Fruit fly (Drosophila melanogaster) whole organism, embryonic: Measurements from ENCODE around the gene Vps13D.

Experiments used
- Atf-2 ChIP-seq: fragments of 200-800 bp; sonication (Bioruptor generic); optimal IDR thresholded peaks from 2 replicates; lab custom pipeline; 2016; ENCODE audit warnings: missing biosample characterization, missing genetic modification characterization
- Atf3 ChIP-seq: fragments of 200-800 bp; sonication (Bioruptor generic); optimal IDR thresholded peaks from 3 replicates; lab custom pipeline; 2016; ENCODE audit warnings: missing biosample characterization, missing genetic modification characterization
- BtbVII ChIP-seq: fragments of 200-800 bp; sonication (Bioruptor generic); optimal IDR thresholded peaks from 3 replicates; lab custom pipeline; 2017; ENCODE audit warnings: missing biosample characterization, mild to moderate bottlenecking, missing genetic modification characterization
- C15 ChIP-seq: fragments of 200-800 bp; sonication (Bioruptor generic); IDR thresholded peaks from 3 replicates; pipeline ENCODE4 v1.3.6; 2022; ENCODE audit warnings: missing biosample characterization, missing genetic modification characterization
- CG1024 ChIP-seq: fragments of 200-800 bp; sonication (Bioruptor generic); IDR thresholded peaks from 2 replicates; pipeline ENCODE4 v1.3.6; 2022; ENCODE audit warnings: missing biosample characterization, missing genetic modification characterization
- CG12391 ChIP-seq: fragments of 200-800 bp; sonication (Bioruptor generic); optimal IDR thresholded peaks from 3 replicates; lab custom pipeline; 2018; ENCODE audit warnings: missing biosample characterization, mild to moderate bottlenecking, missing genetic modification characterization, moderate library complexity
- CG12769 ChIP-seq: fragments of 200-800 bp; sonication (Bioruptor generic); optimal IDR thresholded peaks from 2 replicates; lab custom pipeline; 2019; ENCODE audit warnings: missing biosample characterization, mild to moderate bottlenecking, missing genetic modification characterization, moderate library complexity
- CG13123 ChIP-seq: fragments of 200-800 bp; sonication (Bioruptor generic); optimal IDR thresholded peaks from 2 replicates; lab custom pipeline; 2016; ENCODE audit warnings: missing biosample characterization, missing genetic modification characterization
- CG14441 ChIP-seq: fragments of 200-800 bp; sonication (Bioruptor generic); IDR thresholded peaks from 2 replicates; pipeline ENCODE4 v1.3.6; 2022; ENCODE audit warnings: missing biosample characterization, missing genetic modification characterization
- CG17829 ChIP-seq: fragments of 200-800 bp; optimal IDR thresholded peaks from 2 replicates; lab custom pipeline; 2019; ENCODE audit warnings: missing biosample characterization, mild to moderate bottlenecking, missing genetic modification characterization, moderate library complexity
- CG18619 ChIP-seq: fragments of 200-800 bp; sonication (Bioruptor generic); optimal IDR thresholded peaks from 3 replicates; lab custom pipeline; 2017; ENCODE audit warnings: missing biosample characterization, mild to moderate bottlenecking, missing genetic modification characterization
- CG2712 ChIP-seq: fragments of 200-800 bp; optimal IDR thresholded peaks from 3 replicates; lab custom pipeline; 2019; ENCODE audit warnings: missing biosample characterization, mild to moderate bottlenecking, missing genetic modification characterization, moderate library complexity
- CG31388 ChIP-seq: fragments of 200-800 bp; sonication (Bioruptor generic); optimal IDR thresholded peaks from 2 replicates; lab custom pipeline; 2016; ENCODE audit warnings: missing biosample characterization, missing genetic modification characterization
- CG6765 ChIP-seq: fragments of 200-800 bp; sonication (Bioruptor generic); optimal IDR thresholded peaks from 3 replicates; lab custom pipeline; 2017; ENCODE audit warnings: missing biosample characterization, mild to moderate bottlenecking, missing genetic modification characterization
- CG6813 ChIP-seq: fragments of 200-800 bp; sonication (Bioruptor generic); optimal IDR thresholded peaks from 2 replicates; lab custom pipeline; 2017; ENCODE audit warnings: missing biosample characterization, missing genetic modification characterization, mild to moderate bottlenecking, moderate library complexity, missing genetic modification reagents
- CG9817 ChIP-seq: fragments of 200-800 bp; sonication (Bioruptor generic); optimal IDR thresholded peaks from 2 replicates; lab custom pipeline; 2018; ENCODE audit warnings: missing biosample characterization, mild to moderate bottlenecking, missing genetic modification characterization, moderate library complexity
- Dip3 ChIP-seq: fragments of 200-800 bp; sonication (Bioruptor generic); optimal IDR thresholded peaks from 3 replicates; lab custom pipeline; 2016; ENCODE audit warnings: missing biosample characterization, missing genetic modification characterization
- Dp ChIP-seq: fragments of 200-800 bp; sonication (Bioruptor generic); optimal IDR thresholded peaks from 2 replicates; lab custom pipeline; 2018; ENCODE audit warnings: missing biosample characterization, mild to moderate bottlenecking, missing genetic modification characterization, moderate library complexity
- E2f2 ChIP-seq: fragments of 200-800 bp; sonication (Bioruptor generic); IDR thresholded peaks from 2 replicates; pipeline ENCODE4 v1.3.6; 2022; ENCODE audit warnings: missing biosample characterization, missing genetic modification characterization
- Fer3 ChIP-seq: fragments of 200-800 bp; sonication (Bioruptor generic); optimal IDR thresholded peaks from 2 replicates; lab custom pipeline; 2018; ENCODE audit warnings: missing biosample characterization, mild to moderate bottlenecking, missing genetic modification characterization, moderate library complexity
- Hmr ChIP-seq: fragments of 200-800 bp; sonication (Bioruptor generic); optimal IDR thresholded peaks from 3 replicates; lab custom pipeline; 2017; ENCODE audit warnings: mild to moderate bottlenecking, missing biosample characterization, missing genetic modification reagents, missing genetic modification characterization
- Hsf ChIP-seq: fragments of 200-800 bp; sonication (Bioruptor generic); optimal IDR thresholded peaks from 3 replicates; lab custom pipeline; 2016; ENCODE audit warnings: missing biosample characterization, missing genetic modification characterization
- Lpt ChIP-seq: fragments of >200 bp; optimal IDR thresholded peaks from 2 replicates; lab custom pipeline; 2018; ENCODE audit warnings: missing biosample characterization, missing genetic modification characterization
- Max ChIP-seq: fragments of 200-800 bp; sonication (Bioruptor generic); optimal IDR thresholded peaks from 2 replicates; lab custom pipeline; 2016; ENCODE audit warnings: missing biosample characterization, mild to moderate bottlenecking, missing genetic modification characterization
- Meics ChIP-seq: fragments of 200-800 bp; sonication (Bioruptor generic); optimal IDR thresholded peaks from 2 replicates; lab custom pipeline; 2017; ENCODE audit warnings: missing biosample characterization, mild to moderate bottlenecking, missing genetic modification characterization
- Scr ChIP-seq: fragments of 200-800 bp; sonication (Bioruptor generic); IDR thresholded peaks from 2 replicates; pipeline ENCODE4 v1.3.6; 2022; ENCODE audit warnings: missing biosample characterization, missing genetic modification characterization; ENCODE audit not compliant: partially characterized antibody
- Sox100B ChIP-seq: fragments of 200-800 bp; sonication (Bioruptor generic); optimal IDR thresholded peaks from 3 replicates; lab custom pipeline; 2018; ENCODE audit warnings: missing biosample characterization, mild to moderate bottlenecking, missing genetic modification characterization
- Trl ChIP-seq, 3 experiments: fragments of >200 bp in 2 of 3; fragments of 200-800 bp in 1 of 3; sonication (Bioruptor generic) in 1 of 3; optimal IDR thresholded peaks; 2 replicates in 1 of 3; 3 replicates in 2 of 3; lab custom pipeline; 2016 to 2017; ENCODE audit warnings: missing biosample characterization in 1 of 3, missing genetic modification characterization in 1 of 3
- Xbp1 ChIP-seq: fragments of 200-800 bp; sonication (Bioruptor generic); optimal IDR thresholded peaks from 3 replicates; lab custom pipeline; 2016; ENCODE audit warnings: missing biosample characterization, mild to moderate bottlenecking, missing genetic modification characterization
- ac ChIP-seq: fragments of 200-800 bp; sonication (Bioruptor generic); optimal IDR thresholded peaks from 3 replicates; lab custom pipeline; 2017; ENCODE audit warnings: missing biosample characterization, mild to moderate bottlenecking, missing genetic modification characterization
- ash1 ChIP-seq: fragments of 200-800 bp; sonication (Bioruptor generic); optimal IDR thresholded peaks from 2 replicates; lab custom pipeline; 2018; ENCODE audit warnings: missing biosample characterization, mild to moderate bottlenecking, missing genetic modification characterization
- bbx ChIP-seq: fragments of 200-800 bp; sonication (Bioruptor generic); IDR thresholded peaks from 2 replicates; pipeline ENCODE4 v1.3.6; 2022; ENCODE audit warnings: missing biosample characterization, missing genetic modification characterization; ENCODE audit not compliant: partially characterized antibody
- gsb ChIP-seq: fragments of 200-800 bp; sonication (Bioruptor generic); IDR thresholded peaks from 2 replicates; pipeline ENCODE4 v1.3.6; 2022; ENCODE audit warnings: missing biosample characterization, missing genetic modification characterization
- jumu ChIP-seq: fragments of 200-800 bp; sonication (Bioruptor generic); optimal IDR thresholded peaks from 3 replicates; lab custom pipeline; 2016; ENCODE audit warnings: missing biosample characterization, missing genetic modification characterization
- lilli ChIP-seq: fragments of 200-800 bp; sonication (Bioruptor generic); optimal IDR thresholded peaks from 3 replicates; lab custom pipeline; 2016; ENCODE audit warnings: missing biosample characterization, missing genetic modification characterization
- lov ChIP-seq, 2 experiments: fragments of 200-800 bp in 1 of 2; fragments of >200 bp in 1 of 2; sonication (Bioruptor generic) in 1 of 2; IDR thresholded peaks in 1 of 2; optimal IDR thresholded peaks in 1 of 2; 2 replicates in 1 of 2; 3 replicates in 1 of 2; pipeline versions ENCODE4 v1.3.6 to Lab custom; 2017 to 2022; ENCODE audit warnings: missing biosample characterization in 1 of 2, missing genetic modification characterization in 1 of 2
- nmo ChIP-seq: fragments of 200-800 bp; sonication (Bioruptor generic); optimal IDR thresholded peaks from 2 replicates; lab custom pipeline; 2018; ENCODE audit warnings: missing biosample characterization, mild to moderate bottlenecking, missing genetic modification characterization, moderate library complexity
- onecut ChIP-seq: fragments of 200-800 bp; sonication (Bioruptor generic); IDR thresholded peaks from 2 replicates; pipeline ENCODE4 v1.3.6; 2022; ENCODE audit warnings: missing biosample characterization, missing genetic modification characterization
- scrt ChIP-seq: fragments of 200-800 bp; sonication (Bioruptor generic); optimal IDR thresholded peaks from 2 replicates; lab custom pipeline; 2018; ENCODE audit warnings: missing biosample characterization, mild to moderate bottlenecking, missing genetic modification characterization, moderate library complexity
- sna ChIP-seq: fragments of 200-800 bp; sonication (Bioruptor generic); IDR thresholded peaks from 2 replicates; pipeline ENCODE4 v1.3.6; 2022; ENCODE audit warnings: missing biosample characterization, missing genetic modification characterization; ENCODE audit not compliant: partially characterized antibody
- so ChIP-seq: fragments of 200-800 bp; sonication (Bioruptor generic); IDR thresholded peaks from 3 replicates; pipeline ENCODE4 v1.3.6; 2022; ENCODE audit warnings: missing biosample characterization, missing genetic modification characterization
- sr ChIP-seq: fragments of 200-800 bp; sonication (Bioruptor generic); IDR thresholded peaks from 3 replicates; pipeline ENCODE4 v1.3.6; 2022; ENCODE audit warnings: missing biosample characterization, missing genetic modification characterization
- stc ChIP-seq: fragments of 200-800 bp; sonication (Bioruptor generic); IDR thresholded peaks from 2 replicates; pipeline ENCODE4 v1.3.6; 2022; ENCODE audit warnings: missing biosample characterization, missing genetic modification characterization
- unpg ChIP-seq: fragments of 200-800 bp; sonication (Bioruptor generic); optimal IDR thresholded peaks from 3 replicates; lab custom pipeline; 2018; ENCODE audit warnings: missing biosample characterization, mild to moderate bottlenecking, missing genetic modification characterization, moderate library complexity
- vfl ChIP-seq: fragments of 200-800 bp; sonication (Bioruptor generic); optimal IDR thresholded peaks from 2 replicates; lab custom pipeline; 2016; ENCODE audit warnings: missing biosample characterization, missing genetic modification characterization
- wdn ChIP-seq: fragments of 200-800 bp; sonication (Bioruptor generic); IDR thresholded peaks from 2 replicates; pipeline ENCODE4 v1.3.6; 2022; ENCODE audit warnings: missing biosample characterization, missing genetic modification characterization
- wor ChIP-seq: fragments of 200-800 bp; sonication (Bioruptor generic); IDR thresholded peaks from 2 replicates; pipeline ENCODE4 v1.3.6; 2022; ENCODE audit warnings: missing biosample characterization, missing genetic modification characterization

Vps13D gene

dm6 chr3L:12749567-12750535 lies 5.0 kb upstream of the Vps13D start, which contains the start of the genes Klc and CG10984 (continued):
- TF ChIP-seq CG12391 (tag; lab: Kevin White, UChicago) (peak; percentile 57), wdn (0 out of 2 replicates have a peak, but pooled peaks have one; percentile 10), CG1024 (peak; percentile 51; the same call in 1 of the 2 replicates), vfl (peak; percentile 35), BtbVII (GFP tag; lab: Kevin White, UChicago) (peak; percentile 50), ac (GFP tag; lab: Kevin White, UChicago) (no peak), ash1 (GFP tag; lab: Kevin White, UChicago) (no peak), so (GFP tag; lab: Robert Waterston, UW) (no peak), sna (GFP tag; lab: Robert Waterston, UW) (no peak), CG12769 (tag; lab: Kevin White, UChicago) (peak; percentile 69), CG31388 (GFP tag; lab: Kevin White, UChicago) (no peak), C15 (GFP tag; lab: Robert Waterston, UW) (no peak), CG9817 (no peak), Dp (GFP tag; lab: Kevin White, UChicago) (peak; percentile 9), nmo (GFP tag; lab: Kevin White, UChicago) (peak; percentile 49), Atf3 (peak; percentile 39), Atf-2 (GFP tag; lab: Kevin White, UChicago) (peak; percentile 63), onecut (GFP tag; lab: Robert Waterston, UW) (no peak), Xbp1 (GFP tag; lab: Kevin White, UChicago) (peak; percentile 60), wor (GFP tag; lab: Robert Waterston, UW) (no peak), CG13123 (no peak), CG6765 (GFP tag; lab: Kevin White, UChicago) (no peak), stc (GFP tag; lab: Robert Waterston, UW) (peak; percentile 80; the same call in 1 of the 2 replicates), Lpt (GFP tag; lab: Kevin White, UChicago) (no peak), Hmr (GFP tag; lab: Kevin White, UChicago) (no peak), CG14441 (GFP tag; lab: Robert Waterston, UW) (peak; percentile 76), Dip3 (GFP tag; lab: Kevin White, UChicago) (peak; percentile 51), scrt (GFP tag; lab: Kevin White, UChicago) (no peak), Max (GFP tag; lab: Kevin White, UChicago) (peak; percentile 51), Scr (GFP tag; lab: Robert Waterston, UW) (no peak), unpg (GFP tag; lab: Kevin White, UChicago) (peak; percentile 55), CG17829 (peak; percentile 43), CG2712 (tag; lab: Kevin White, UChicago) (peak; percentile 61), bbx (no peak), Fer3 (tag; lab: Kevin White, UChicago) (peak; percentile 28), Trl (optimal IDR thresholded peaks at IDR 0.05; lab: Kevin White, UChicago) (no peak), Trl (GFP tag; optimal IDR thresholded peaks at IDR 0.05; lab: Kevin White, UChicago) (peak; percentile 74), CG6813 (GFP tag; lab: Kevin White, UChicago) (no peak), E2f2 (peak; percentile 48; the same call in 1 of the 2 replicates), jumu (GFP tag; lab: Kevin White, UChicago) (peak; percentile 63), gsb (no peak; the same call in 1 of the 2 replicates), Meics (no peak), Hsf (peak; percentile 61), CG18619 (peak; percentile 45), lilli (GFP tag; lab: Kevin White, UChicago) (peak; percentile 74), Sox100B (peak; percentile 49), sr (GFP tag; lab: Robert Waterston, UW) (no peak; the same call in 2 of the 3 replicates), lov (optimal IDR thresholded peaks at IDR 0.05; lab: Kevin White, UChicago) (no peak), lov (GFP tag; IDR thresholded peaks at IDR 0.05; lab: Robert Waterston, UW) (no peak; the same call in 2 of the 3 replicates)
